Worm (Caenorhabditis elegans): ENCODE data around the gene btb-19.

The btb-19 gene

ce11 chrII:14479583-14480245 is 42.2 kb downstream of the btb-19 start, which contains the start of gene C13B4.1 (continued):
- TF ChIP-seq attf-3 (GFP tag; conservative IDR thresholded peaks at IDR 0.05) (no peak), Y56A3A.18 (GFP tag; IDR thresholded peaks at IDR 0.05) (no peak), lsl-1 (GFP tag; optimal IDR thresholded peaks at IDR 0.05) (peak; percentile 75), fkh-3 (tag; optimal IDR thresholded peaks at IDR 0.05) (no peak), ZK185.1 (tag; optimal IDR thresholded peaks at IDR 0.05; ENCODE audit: poor library complexity, severe bottlenecking) (no peak), rcor-1 (GFP tag; IDR thresholded peaks at IDR 0.05) (peak; percentile 67), F10E7.11 (tag; optimal IDR thresholded peaks at IDR 0.05) (no peak), tbp1 (GFP tag; optimal IDR thresholded peaks at IDR 0.05) (peak; percentile 26), madf-8 (GFP tag; conservative IDR thresholded peaks at IDR 0.05) (peak; percentile 39)

- TF ChIP-seq mcd-1 (GFP tag; IDR thresholded peaks at IDR 0.05) = peak; percentile 44
- TF ChIP-seq hmg-1.2 (GFP tag; IDR thresholded peaks at IDR 0.05) = peak; percentile 39
- TF ChIP-seq tbp1 (GFP tag; optimal IDR thresholded peaks at IDR 0.05) = peak; percentile 86
- TF ChIP-seq tbx-9 (tag; optimal IDR thresholded peaks at IDR 0.05; ENCODE audit: borderline replicate concordance) = no peak
- no peak for TF ChIP-seq F52B5.7 (tag; optimal IDR thresholded peaks at IDR 0.05)
- no peak for TF ChIP-seq lin-26 (GFP tag; IDR thresholded peaks at IDR 0.05)
- no peak for TF ChIP-seq T26A5.8 (tag; optimal IDR thresholded peaks at IDR 0.05)
- peak; percentile 18 for TF ChIP-seq lin-54 (GFP tag; optimal IDR thresholded peaks at IDR 0.05)
- peak; percentile 69 for TF ChIP-seq B0261.1 (tag; optimal IDR thresholded peaks at IDR 0.05)
- no peak for TF ChIP-seq gei-17 (GFP tag; optimal IDR thresholded peaks at IDR 0.05)
- no peak for TF ChIP-seq ZK185.1 (tag; optimal IDR thresholded peaks at IDR 0.05; ENCODE audit: poor library complexity, severe bottlenecking)
- TF ChIP-seq rpc-1 (optimal IDR thresholded peaks at IDR 0.05) = peak; percentile 50
- peak; percentile 70 for TF ChIP-seq rpc-1 (tag; optimal IDR thresholded peaks at IDR 0.05)
- TF ChIP-seq nhr-90 (tag; optimal IDR thresholded peaks at IDR 0.05) = no peak
- no peak for TF ChIP-seq F57C9.4 (tag; optimal IDR thresholded peaks at IDR 0.05)
- TF ChIP-seq efl-1 (GFP tag; optimal IDR thresholded peaks at IDR 0.05) = no peak
- TF ChIP-seq F49E8.2 (tag; optimal IDR thresholded peaks at IDR 0.05; ENCODE audit: insufficient read depth) = no peak
- no peak for TF ChIP-seq lin-35 (GFP tag; optimal IDR thresholded peaks at IDR 0.05)
- TF ChIP-seq lin-40 (tag; optimal IDR thresholded peaks at IDR 0.05) = no peak
- no peak for TF ChIP-seq madf-6 (GFP tag; IDR thresholded peaks at IDR 0.05)
- no peak for TF ChIP-seq snpc-4 (GFP tag; optimal IDR thresholded peaks at IDR 0.05)
- TF ChIP-seq snpc-4 (tag; optimal IDR thresholded peaks at IDR 0.05) = peak in 1 of 4 experiments; percentile 27
- TF ChIP-seq nhr-179 (tag; optimal IDR thresholded peaks at IDR 0.05) = no peak
These were observed 47.2 kb downstream of the btb-19 start for ce11 chrII:14474700-14475099.

Measured in whole organism, young adult.